Worm (Caenorhabditis elegans) whole organism, L3 larva: ENCODE measurements around the gene gpa-13.

Experiments used
- R02D3.7 ChIP-seq: fragments of 150-350 bp; optimal IDR thresholded peaks from 2 replicates; lab custom pipeline; 2014; ENCODE audit warnings: missing biosample characterization, missing genetic modification characterization
- aly-2 ChIP-seq: fragments of 150-350 bp; optimal IDR thresholded peaks from 2 replicates; lab custom pipeline; 2014; ENCODE audit warnings: missing biosample characterization, missing genetic modification characterization
- ama-1 ChIP-seq: fragments of 150-350 bp; optimal IDR thresholded peaks from 2 replicates; lab custom pipeline; 2018
- ceh-28 ChIP-seq: fragments of 150-350 bp; optimal IDR thresholded peaks from 2 replicates; lab custom pipeline; 2014; ENCODE audit warnings: missing biosample characterization, missing genetic modification reagents, missing genetic modification characterization
- ceh-82 ChIP-seq: fragments of 150-350 bp; optimal IDR thresholded peaks from 2 replicates; lab custom pipeline; 2014; ENCODE audit warnings: missing biosample characterization, missing genetic modification characterization
- ceh-9 ChIP-seq: sonication (generic microtip); optimal IDR thresholded peaks from 2 replicates; lab custom pipeline; 2018; ENCODE audit warnings: missing biosample characterization, missing genetic modification characterization
- daf-12 ChIP-seq: fragments of 150-350 bp; optimal IDR thresholded peaks from 2 replicates; lab custom pipeline; 2014; ENCODE audit warnings: missing biosample characterization, missing genetic modification reagents, missing genetic modification characterization
- egl-5 ChIP-seq: fragments of 150-350 bp; optimal IDR thresholded peaks from 2 replicates; lab custom pipeline; 2017; ENCODE audit warnings: missing biosample characterization, missing genetic modification reagents, missing genetic modification characterization, inconsistent platforms
- elt-2 ChIP-seq: sonication (generic microtip); optimal IDR thresholded peaks from 2 replicates; lab custom pipeline; 2016; ENCODE audit warnings: missing genetic modification reagents, mild to moderate bottlenecking, missing genetic modification characterization, missing compliant biosample characterization
- elt-3 ChIP-seq, 3 experiments: fragments of 150-350 bp in 1 of 3; sonication (generic microtip) in 2 of 3; optimal IDR thresholded peaks; 2 replicates in 2 of 3; 4 replicates in 1 of 3; lab custom pipeline; 2014 to 2017; ENCODE audit warnings: missing biosample characterization in 3 of 3, missing genetic modification characterization in 3 of 3
- fkh-10 ChIP-seq: sonication (generic microtip); optimal IDR thresholded peaks from 2 replicates; lab custom pipeline; 2017; ENCODE audit warnings: missing biosample characterization, missing genetic modification reagents, missing genetic modification characterization
- fkh-2 ChIP-seq: fragments of 150-350 bp; optimal IDR thresholded peaks from 2 replicates; lab custom pipeline; 2014; ENCODE audit warnings: missing biosample characterization, missing genetic modification reagents, missing genetic modification characterization
- fos-1 ChIP-seq: fragments of 150-350 bp; optimal IDR thresholded peaks from 2 replicates; lab custom pipeline; 2014; ENCODE audit warnings: missing biosample characterization, missing genetic modification characterization
- hmg-11 ChIP-seq: sonication (generic microtip); optimal IDR thresholded peaks from 2 replicates; lab custom pipeline; 2016; ENCODE audit warnings: missing genetic modification characterization, missing compliant biosample characterization
- jun-1 ChIP-seq: fragments of 150-350 bp; optimal IDR thresholded peaks from 2 replicates; lab custom pipeline; 2014; ENCODE audit warnings: missing biosample characterization, missing genetic modification reagents, missing genetic modification characterization
- lin-15B ChIP-seq: fragments of 150-350 bp; optimal IDR thresholded peaks from 2 replicates; lab custom pipeline; 2014; ENCODE audit warnings: missing biosample characterization, missing genetic modification characterization
- lin-39 ChIP-seq: fragments of 150-350 bp; optimal IDR thresholded peaks from 2 replicates; lab custom pipeline; 2018; ENCODE audit warnings: missing biosample characterization, missing genetic modification reagents, missing genetic modification characterization
- lsy-12 ChIP-seq: sonication (generic microtip); optimal IDR thresholded peaks from 2 replicates; lab custom pipeline; 2016; ENCODE audit warnings: mild to moderate bottlenecking, missing genetic modification characterization, missing compliant biosample characterization
- mdl-1 ChIP-seq: fragments of 150-350 bp; optimal IDR thresholded peaks from 2 replicates; lab custom pipeline; 2014; ENCODE audit warnings: missing biosample characterization, missing genetic modification characterization
- nfya-1 ChIP-seq: sonication (generic microtip); optimal IDR thresholded peaks from 2 replicates; lab custom pipeline; 2017; ENCODE audit warnings: missing genetic modification characterization, mild to moderate bottlenecking, missing compliant biosample characterization, antibody characterized with exemption, moderate library complexity; ENCODE audit not compliant: insufficient read depth
- nhr-11 ChIP-seq: fragments of 150-350 bp; optimal IDR thresholded peaks from 2 replicates; lab custom pipeline; 2014; ENCODE audit warnings: missing biosample characterization, missing genetic modification characterization
- nhr-23 ChIP-seq: fragments of 150-350 bp; optimal IDR thresholded peaks from 2 replicates; lab custom pipeline; 2014; ENCODE audit warnings: missing biosample characterization, missing genetic modification reagents, missing genetic modification characterization
- nhr-237 ChIP-seq: fragments of 150-350 bp; optimal IDR thresholded peaks from 2 replicates; lab custom pipeline; 2014; ENCODE audit warnings: missing biosample characterization, missing genetic modification characterization
- nhr-25 ChIP-seq: sonication (generic microtip); optimal IDR thresholded peaks from 2 replicates; lab custom pipeline; 2017; ENCODE audit warnings: missing biosample characterization, missing genetic modification characterization
- nhr-28 ChIP-seq: fragments of 150-350 bp; optimal IDR thresholded peaks from 2 replicates; lab custom pipeline; 2014; ENCODE audit warnings: missing biosample characterization, missing genetic modification characterization
- nhr-43 ChIP-seq: sonication (generic microtip); optimal IDR thresholded peaks from 2 replicates; lab custom pipeline; 2016; ENCODE audit warnings: mild to moderate bottlenecking, missing genetic modification characterization, missing compliant biosample characterization; ENCODE audit not compliant: poor library complexity, severe bottlenecking
- nhr-76 ChIP-seq: fragments of 150-350 bp; sonication (generic microtip); optimal IDR thresholded peaks from 5 replicates; lab custom pipeline; 2014; ENCODE audit warnings: missing biosample characterization, missing genetic modification characterization
- pqm-1 ChIP-seq: fragments of 150-350 bp; optimal IDR thresholded peaks from 2 replicates; lab custom pipeline; 2017; ENCODE audit warnings: missing biosample characterization, missing genetic modification characterization, inconsistent platforms
- snpc-4 ChIP-seq: fragments of 150-350 bp; optimal IDR thresholded peaks from 2 replicates; lab custom pipeline; 2014; ENCODE audit warnings: missing biosample characterization, missing genetic modification characterization
- tbx-2 ChIP-seq: sonication (generic microtip); optimal IDR thresholded peaks from 2 replicates; lab custom pipeline; 2016; ENCODE audit warnings: mild to moderate bottlenecking, missing genetic modification characterization, missing compliant biosample characterization
- unc-39 ChIP-seq: sonication (generic microtip); optimal IDR thresholded peaks from 4 replicates; lab custom pipeline; 2017; ENCODE audit warnings: missing biosample characterization, missing genetic modification characterization
- zag-1 ChIP-seq: fragments of 150-350 bp; optimal IDR thresholded peaks from 2 replicates; lab custom pipeline; 2014; ENCODE audit warnings: missing biosample characterization, missing genetic modification characterization
- ztf-4 ChIP-seq: fragments of 150-350 bp; optimal IDR thresholded peaks from 2 replicates; lab custom pipeline; 2014; ENCODE audit warnings: missing biosample characterization, missing genetic modification characterization

The gpa-13 gene

DNA sequence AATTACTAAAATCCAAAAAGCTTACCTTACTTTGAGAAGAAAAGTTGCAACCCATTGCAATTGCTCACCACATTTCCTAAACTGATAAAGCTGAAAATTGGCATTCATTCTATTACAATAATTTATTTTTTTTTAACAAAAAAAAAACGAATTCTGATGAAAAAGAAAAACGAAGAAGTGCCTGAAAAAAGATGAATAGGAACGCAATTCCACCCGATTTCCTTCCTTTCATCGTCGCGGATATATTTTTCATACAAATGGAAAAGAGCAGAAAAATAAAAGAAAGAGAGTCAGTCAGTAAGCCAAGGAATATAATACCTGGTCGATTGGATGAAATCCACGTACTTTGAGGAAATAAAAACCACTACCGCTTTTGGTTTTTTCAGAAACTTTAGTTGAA, at the start of gene gpa-13:
TSS of gene gpa-13 (minus strand) at position 101 of the 400 bp plus-strand sequence.
- no peak for TF ChIP-seq aly-2
- TF ChIP-seq fkh-10 (GFP tag; lab: Kevin White, UChicago) = no peak
- no peak for TF ChIP-seq jun-1 (tag; lab: Kevin White, UChicago)
- TF ChIP-seq nhr-43 (tag; lab: Kevin White, UChicago) = no peak
- TF ChIP-seq ceh-82 (tag; lab: Kevin White, UChicago) = no peak
- TF ChIP-seq ceh-28 (tag; lab: Kevin White, UChicago) = no peak
- no peak for TF ChIP-seq egl-5 (tag; lab: Kevin White, UChicago)
- no peak for TF ChIP-seq lsy-12
- TF ChIP-seq daf-12 (tag; lab: Kevin White, UChicago) = no peak
- no peak for TF ChIP-seq elt-2 (tag; lab: Kevin White, UChicago)
- no peak for TF ChIP-seq nfya-1 (tag; lab: Kevin White, UChicago)
- no peak for TF ChIP-seq nhr-11 (tag; lab: Kevin White, UChicago)
- TF ChIP-seq snpc-4 = no peak
- TF ChIP-seq hmg-11 = no peak
- TF ChIP-seq elt-3 (tag; optimal IDR thresholded peaks at IDR 0.05; lab: Kevin White, UChicago) = no peak
- no peak for TF ChIP-seq nhr-25
- no peak for TF ChIP-seq fos-1 (tag; lab: Kevin White, UChicago)
- no peak for TF ChIP-seq mdl-1 (tag; lab: Kevin White, UChicago)
- no peak for TF ChIP-seq nhr-237 (tag; lab: Kevin White, UChicago)

DNA sequence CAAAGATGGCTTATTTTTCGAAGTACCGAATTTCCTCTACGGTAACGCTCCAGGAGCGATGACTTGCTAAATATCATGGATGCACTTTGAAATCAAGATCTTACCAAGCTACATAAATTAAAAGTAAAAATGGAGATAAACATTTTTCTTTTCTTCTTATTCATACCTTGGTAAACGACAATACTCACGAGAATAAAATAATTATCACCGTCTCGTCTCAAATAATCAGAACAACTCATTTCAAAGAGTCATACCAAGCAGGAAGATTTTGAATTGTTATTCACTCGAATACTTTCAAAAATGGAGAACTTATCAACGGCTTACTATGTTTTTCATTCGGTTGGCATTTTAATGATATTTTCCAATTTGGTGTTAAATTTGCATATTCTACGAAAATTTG, 48.5 kb upstream of the gpa-13 start, which contains the start of gene srbc-45:
TSS of gene srbc-45 (plus strand) at position 301 of the 400 bp plus-strand sequence.
- no peak for TF ChIP-seq zag-1 (tag; lab: Kevin White, UChicago)
- no peak for TF ChIP-seq ztf-4 (tag; lab: Kevin White, UChicago)
- TF ChIP-seq nhr-76 (tag; lab: Kevin White, UChicago) = no peak
- TF ChIP-seq lin-15B (tag; lab: Kevin White, UChicago) = no peak
- no peak for TF ChIP-seq ama-1 (lab: Kevin White, UChicago)
- TF ChIP-seq fkh-2 = no peak
- TF ChIP-seq fkh-10 (GFP tag; lab: Kevin White, UChicago) = no peak
- no peak for TF ChIP-seq R02D3.7 (tag; lab: Kevin White, UChicago)
- TF ChIP-seq aly-2 = no peak
- no peak for TF ChIP-seq hmg-11
- no peak for TF ChIP-seq nfya-1 (tag; lab: Kevin White, UChicago)
- no peak for TF ChIP-seq nhr-11 (tag; lab: Kevin White, UChicago)
- no peak for TF ChIP-seq nhr-23 (tag; lab: Kevin White, UChicago)
- no peak for TF ChIP-seq lin-39
- TF ChIP-seq ceh-9 = no peak
- no peak for TF ChIP-seq nhr-28 (tag; lab: Kevin White, UChicago)
- TF ChIP-seq unc-39 (tag; lab: Kevin White, UChicago) = no peak

DNA sequence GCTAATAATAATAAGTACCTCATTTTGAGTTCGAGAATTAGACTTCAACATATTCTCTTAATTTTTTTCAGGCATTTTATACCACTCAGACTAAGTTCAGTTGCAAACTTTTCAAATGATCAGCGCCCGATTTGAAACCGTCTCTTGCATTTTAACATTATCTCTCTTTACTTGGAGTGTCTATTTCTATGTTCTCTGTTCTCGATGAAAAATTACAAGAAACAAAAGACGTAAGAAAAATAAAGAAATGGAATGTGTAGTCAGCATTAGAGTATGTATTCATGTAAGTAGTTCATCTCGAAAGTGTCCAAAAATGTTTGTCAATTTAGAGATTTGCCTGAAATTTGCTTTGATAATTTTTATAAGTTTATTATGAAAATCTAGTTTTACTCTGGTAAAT, 45.4 kb upstream of the gpa-13 start, which contains the start of gene ugt-3:
TSS of gene ugt-3 (minus strand) at position 101 of the 400 bp plus-strand sequence.
- no peak for TF ChIP-seq aly-2
- no peak for TF ChIP-seq tbx-2
- TF ChIP-seq, all 47 proteins: peak for 0

DNA sequence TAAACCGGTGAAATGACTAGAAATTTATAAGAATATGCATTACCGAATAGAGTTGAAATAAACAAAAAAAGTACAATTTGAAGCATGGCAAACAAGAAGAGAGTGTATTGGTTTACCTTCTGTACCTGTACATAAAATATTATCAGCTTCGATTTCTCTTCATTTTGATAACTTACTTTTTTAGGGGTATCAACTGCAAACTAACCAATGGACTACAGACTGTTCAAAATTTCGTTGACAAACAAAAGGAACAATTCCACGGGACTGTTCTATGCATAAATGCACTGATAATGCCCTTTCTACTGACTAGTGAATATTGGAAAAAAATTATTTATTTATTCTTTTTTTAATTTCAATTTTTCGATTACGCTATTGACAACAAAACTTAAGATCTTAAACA, 43.3 kb upstream of the gpa-13 start, which contains the start of gene ugt-6:
TSS of gene ugt-6 (minus strand) at position 233 of the 400 bp plus-strand sequence.
- TF ChIP-seq hmg-11 (no peak), lin-15B (tag; lab: Kevin White, UChicago) (no peak), elt-2 (tag; lab: Kevin White, UChicago) (peak; percentile 22), pqm-1 (tag; lab: Kevin White, UChicago) (peak; percentile 9)

DNA sequence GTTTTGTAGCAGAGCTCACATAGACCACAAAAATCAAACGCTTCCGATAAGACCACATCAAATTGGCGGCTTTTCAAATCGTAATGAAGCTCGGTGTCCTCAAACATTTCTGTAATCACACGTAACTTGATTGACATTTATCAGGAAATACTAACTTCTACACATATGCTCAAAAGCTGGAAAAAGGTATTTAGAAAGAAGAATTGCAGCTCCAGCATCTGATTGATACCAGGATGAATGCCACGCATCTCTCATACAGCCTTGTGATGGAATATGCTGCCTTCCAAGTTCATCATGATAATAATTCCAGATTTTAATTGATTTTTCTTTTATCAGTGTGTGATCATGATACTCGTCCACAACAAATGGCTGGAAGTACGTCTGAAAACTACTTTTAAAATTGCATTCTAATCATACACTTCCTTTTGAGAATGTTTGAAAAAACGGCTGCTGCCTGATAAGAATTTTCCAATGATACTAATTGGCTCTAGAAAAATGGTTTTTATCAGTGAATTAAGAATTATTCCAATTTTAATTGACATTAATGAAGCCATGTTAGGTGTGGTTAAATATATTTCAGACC, 42.3 kb upstream of the gpa-13 start:
- TF ChIP-seq elt-2 (tag; lab: Kevin White, UChicago) = peak; percentile 76
- TF ChIP-seq nfya-1 (tag; lab: Kevin White, UChicago) = no peak
- TF ChIP-seq, all 47 proteins: peak for 1
